Fruit fly (Drosophila melanogaster) whole organism, embryonic: ENCODE data around the gene Tbcd.
A peak's percentile ranks its signal among the peaks of the same experiment; 100 is the strongest.

Experiments
- Antp ChIP-seq: fragments of 200-800 bp; sonication (Bioruptor generic); optimal IDR thresholded peaks from 3 replicates; lab custom pipeline; 2016; ENCODE audit warnings: missing biosample characterization, missing genetic modification characterization
- Blimp-1 ChIP-seq: fragments of 200-800 bp; sonication (Bioruptor generic); optimal IDR thresholded peaks from 3 replicates; lab custom pipeline; 2018; ENCODE audit warnings: missing biosample characterization, missing genetic modification characterization, mild to moderate bottlenecking, moderate library complexity, missing genetic modification reagents
- Bteb2 ChIP-seq: fragments of 200-800 bp; sonication (Bioruptor generic); optimal IDR thresholded peaks from 2 replicates; lab custom pipeline; 2016; ENCODE audit warnings: missing biosample characterization, missing genetic modification characterization
- CG10267 ChIP-seq: fragments of 200-800 bp; sonication (Bioruptor generic); optimal IDR thresholded peaks from 2 replicates; lab custom pipeline; 2018; ENCODE audit warnings: missing biosample characterization, mild to moderate bottlenecking, missing genetic modification characterization, moderate library complexity
- CG10366 ChIP-seq: fragments of 200-800 bp; sonication (Bioruptor generic); IDR thresholded peaks from 2 replicates; pipeline ENCODE4 v1.3.6; 2022; ENCODE audit warnings: missing biosample characterization, missing genetic modification characterization
- CG11504 ChIP-seq: fragments of 200-800 bp; sonication (Bioruptor generic); optimal IDR thresholded peaks from 3 replicates; lab custom pipeline; 2019; ENCODE audit warnings: missing biosample characterization, mild to moderate bottlenecking, missing genetic modification characterization, moderate library complexity
- CG13287 ChIP-seq: fragments of 200-800 bp; sonication (Bioruptor generic); IDR thresholded peaks from 2 replicates; pipeline ENCODE4 v1.3.6; 2022; ENCODE audit warnings: missing biosample characterization, missing genetic modification characterization; ENCODE audit not compliant: partially characterized antibody
- CG14441 ChIP-seq: fragments of 200-800 bp; sonication (Bioruptor generic); IDR thresholded peaks from 2 replicates; pipeline ENCODE4 v1.3.6; 2022; ENCODE audit warnings: missing biosample characterization, missing genetic modification characterization
- CG14667 ChIP-seq: fragments of 200-800 bp; sonication (Bioruptor generic); IDR thresholded peaks from 2 replicates; pipeline ENCODE4 v1.3.6; 2022; ENCODE audit warnings: missing biosample characterization, missing genetic modification characterization
- CG1529 ChIP-seq: fragments of 200-800 bp; sonication (Bioruptor generic); optimal IDR thresholded peaks from 3 replicates; lab custom pipeline; 2018; ENCODE audit warnings: missing biosample characterization, missing genetic modification characterization
- CG17829 ChIP-seq: fragments of 200-800 bp; optimal IDR thresholded peaks from 2 replicates; lab custom pipeline; 2019; ENCODE audit warnings: missing biosample characterization, mild to moderate bottlenecking, missing genetic modification characterization, moderate library complexity
- CG18476 ChIP-seq: fragments of 200-800 bp; sonication (Bioruptor generic); optimal IDR thresholded peaks from 2 replicates; lab custom pipeline; 2016; ENCODE audit warnings: missing biosample characterization, mild to moderate bottlenecking, missing genetic modification characterization
- CG2678 ChIP-seq: fragments of 200-800 bp; sonication (Bioruptor generic); optimal IDR thresholded peaks from 3 replicates; lab custom pipeline; 2019; ENCODE audit warnings: missing biosample characterization, mild to moderate bottlenecking, missing genetic modification characterization, moderate library complexity
- CG31365 ChIP-seq: fragments of 200-800 bp; sonication (Bioruptor generic); optimal IDR thresholded peaks from 2 replicates; lab custom pipeline; 2018; ENCODE audit warnings: missing biosample characterization, mild to moderate bottlenecking, missing genetic modification characterization
- CG31441 ChIP-seq: fragments of 200-800 bp; sonication (Bioruptor generic); IDR thresholded peaks from 2 replicates; pipeline ENCODE4 v1.3.6; 2022; ENCODE audit warnings: missing biosample characterization, missing genetic modification characterization
- CG32532 ChIP-seq: fragments of 200-800 bp; sonication (Bioruptor generic); IDR thresholded peaks from 2 replicates; pipeline ENCODE4 v1.3.6; 2022; ENCODE audit warnings: missing biosample characterization, missing genetic modification characterization
- CG4360 ChIP-seq: fragments of 200-800 bp; sonication (Bioruptor generic); IDR thresholded peaks from 2 replicates; pipeline ENCODE4 v1.3.6; 2022; ENCODE audit warnings: missing biosample characterization, missing genetic modification characterization
- CG8944 ChIP-seq: fragments of 200-800 bp; sonication (Bioruptor generic); optimal IDR thresholded peaks from 3 replicates; lab custom pipeline; 2016; ENCODE audit warnings: missing biosample characterization, missing genetic modification characterization
- CG9876 ChIP-seq: fragments of 200-800 bp; sonication (Bioruptor generic); optimal IDR thresholded peaks from 2 replicates; lab custom pipeline; 2016; ENCODE audit warnings: missing biosample characterization, missing genetic modification characterization
- CoRest ChIP-seq: fragments of 200-800 bp; sonication (Bioruptor generic); optimal IDR thresholded peaks from 3 replicates; lab custom pipeline; 2018; ENCODE audit warnings: missing biosample characterization, mild to moderate bottlenecking, missing genetic modification characterization, moderate library complexity
- CrebB ChIP-seq: fragments of 200-800 bp; sonication (Bioruptor generic); optimal IDR thresholded peaks from 3 replicates; lab custom pipeline; 2018; ENCODE audit warnings: missing biosample characterization, mild to moderate bottlenecking, missing genetic modification characterization
- D19A ChIP-seq: fragments of 200-800 bp; optimal IDR thresholded peaks from 3 replicates; lab custom pipeline; 2019; ENCODE audit warnings: missing biosample characterization, mild to moderate bottlenecking, missing genetic modification characterization, moderate library complexity
- Deaf1 ChIP-seq: fragments of 200-800 bp; optimal IDR thresholded peaks from 3 replicates; lab custom pipeline; 2019; ENCODE audit warnings: missing biosample characterization, mild to moderate bottlenecking, missing genetic modification characterization, moderate library complexity
- Doc3 ChIP-seq: fragments of 200-800 bp; sonication (Bioruptor generic); IDR thresholded peaks from 3 replicates; pipeline ENCODE4 v1.3.6; 2022; ENCODE audit warnings: missing biosample characterization, missing genetic modification characterization; ENCODE audit not compliant: partially characterized antibody
- Gug ChIP-seq: fragments of 200-800 bp; sonication (Bioruptor generic); IDR thresholded peaks from 4 replicates; pipeline ENCODE4 v1.3.6; 2022; ENCODE audit warnings: missing biosample characterization, missing genetic modification characterization
- H2.0 ChIP-seq: fragments of 200-800 bp; sonication (Bioruptor generic); IDR thresholded peaks from 2 replicates; pipeline ENCODE4 v1.3.6; 2022; ENCODE audit warnings: missing biosample characterization, missing genetic modification characterization
- Hand ChIP-seq: fragments of 200-800 bp; sonication (Bioruptor generic); optimal IDR thresholded peaks from 2 replicates; lab custom pipeline; 2017; ENCODE audit warnings: mild to moderate bottlenecking, missing biosample characterization, missing genetic modification reagents, missing genetic modification characterization
- Jarid2 ChIP-seq: fragments of 200-800 bp; sonication (Bioruptor generic); optimal IDR thresholded peaks from 3 replicates; lab custom pipeline; 2017; ENCODE audit warnings: mild to moderate bottlenecking, missing biosample characterization, missing genetic modification reagents, missing genetic modification characterization
- NC2β ChIP-seq: fragments of 200-800 bp; sonication (Bioruptor generic); optimal IDR thresholded peaks from 2 replicates; lab custom pipeline; 2016; ENCODE audit warnings: missing biosample characterization, missing genetic modification characterization
- Sry-δ ChIP-seq: fragments of 200-800 bp; sonication (Bioruptor generic); optimal IDR thresholded peaks from 2 replicates; lab custom pipeline; 2016; ENCODE audit warnings: missing biosample characterization, missing genetic modification characterization
- aop ChIP-seq: fragments of 200-800 bp; sonication (Bioruptor generic); IDR thresholded peaks from 2 replicates; pipeline ENCODE4 v1.3.6; 2022; ENCODE audit warnings: missing biosample characterization, missing genetic modification characterization
- ap ChIP-seq: fragments of 200-800 bp; sonication (Bioruptor generic); IDR thresholded peaks from 2 replicates; pipeline ENCODE4 v1.3.6; 2022; ENCODE audit warnings: missing biosample characterization, missing genetic modification characterization
- ash1 ChIP-seq: fragments of 200-800 bp; sonication (Bioruptor generic); optimal IDR thresholded peaks from 2 replicates; lab custom pipeline; 2018; ENCODE audit warnings: missing biosample characterization, mild to moderate bottlenecking, missing genetic modification characterization
- chif ChIP-seq, 2 experiments: fragments of 200-800 bp; sonication (Bioruptor generic); optimal IDR thresholded peaks; 3 replicates each; lab custom pipeline; 2016; ENCODE audit warnings: missing biosample characterization in 2 of 2, missing genetic modification characterization in 2 of 2
- fd102C ChIP-seq: fragments of 200-800 bp; sonication (Bioruptor generic); optimal IDR thresholded peaks from 2 replicates; lab custom pipeline; 2018; ENCODE audit warnings: missing biosample characterization, mild to moderate bottlenecking, missing genetic modification characterization, moderate library complexity
- hbn ChIP-seq: fragments of 200-800 bp; sonication (Bioruptor generic); IDR thresholded peaks from 2 replicates; pipeline ENCODE4 v1.3.6; 2022; ENCODE audit warnings: missing biosample characterization, missing genetic modification characterization; ENCODE audit not compliant: partially characterized antibody
- lmd ChIP-seq: fragments of 200-800 bp; sonication (Bioruptor generic); IDR thresholded peaks from 2 replicates; pipeline ENCODE4 v1.3.6; 2022; ENCODE audit warnings: missing biosample characterization, missing genetic modification characterization
- mam ChIP-seq: fragments of 200-800 bp; sonication (Bioruptor generic); optimal IDR thresholded peaks from 3 replicates; lab custom pipeline; 2016; ENCODE audit warnings: missing biosample characterization, missing genetic modification characterization
- p53 ChIP-seq: fragments of 200-800 bp; sonication (Bioruptor generic); optimal IDR thresholded peaks from 2 replicates; lab custom pipeline; 2016; ENCODE audit warnings: missing biosample characterization, missing genetic modification characterization
- row ChIP-seq: fragments of 200-800 bp; sonication (Bioruptor generic); IDR thresholded peaks from 3 replicates; pipeline ENCODE4 v1.3.6; 2022; ENCODE audit warnings: missing biosample characterization, missing genetic modification characterization
- run ChIP-seq: fragments of 200-800 bp; sonication (Bioruptor generic); optimal IDR thresholded peaks from 3 replicates; lab custom pipeline; 2018; ENCODE audit warnings: missing biosample characterization, mild to moderate bottlenecking, missing genetic modification characterization
- schlank ChIP-seq: fragments of 200-800 bp; sonication (Bioruptor generic); optimal IDR thresholded peaks from 2 replicates; lab custom pipeline; 2018; ENCODE audit warnings: missing biosample characterization, mild to moderate bottlenecking, missing genetic modification characterization
- scrt ChIP-seq: fragments of 200-800 bp; sonication (Bioruptor generic); optimal IDR thresholded peaks from 2 replicates; lab custom pipeline; 2018; ENCODE audit warnings: missing biosample characterization, mild to moderate bottlenecking, missing genetic modification characterization, moderate library complexity
- toy ChIP-seq: fragments of 200-800 bp; sonication (Bioruptor generic); IDR thresholded peaks from 2 replicates; pipeline ENCODE4 v1.3.6; 2022; ENCODE audit warnings: missing biosample characterization, missing genetic modification characterization
- zen2 ChIP-seq: fragments of 200-800 bp; sonication (Bioruptor generic); IDR thresholded peaks from 3 replicates; pipeline ENCODE4 v1.3.6; 2022; ENCODE audit warnings: missing biosample characterization, missing genetic modification characterization; ENCODE audit not compliant: partially characterized antibody

Gene Tbcd

dm6 chr2L:2110350-2110888 is 36.9 kb upstream of the Tbcd start:
- TF ChIP-seq CG11504 (tag; lab: Kevin White, UChicago) = peak; percentile 87
- TF ChIP-seq aop (GFP tag; lab: Robert Waterston, UW) = no peak
- peak; percentile 87 for TF ChIP-seq CG31365 (tag; lab: Kevin White, UChicago)
- TF ChIP-seq scrt (GFP tag; lab: Kevin White, UChicago) = no peak

DNA sequence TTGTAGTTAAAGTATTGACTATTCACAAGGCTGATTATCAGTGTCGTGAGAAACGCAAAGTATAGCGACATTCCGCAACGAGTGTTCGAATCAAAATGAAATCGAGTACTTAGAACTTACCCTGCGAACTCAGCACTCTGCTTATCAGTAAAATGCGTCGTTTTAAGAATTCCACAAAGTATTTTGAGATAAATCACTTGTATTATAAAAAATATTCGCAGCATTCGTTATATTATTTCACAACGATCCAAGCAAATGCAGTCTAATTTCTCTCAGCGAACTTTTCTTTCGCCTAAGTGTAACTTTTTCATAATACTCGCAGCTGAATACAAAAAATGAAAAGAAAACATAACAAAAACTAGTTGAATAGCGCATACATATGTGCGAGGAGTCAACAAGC is 18.2 kb upstream of the Tbcd start, which contains the start of gene CG4259:
Gene CG4259 (minus strand): TSS at position 101 of the 400 bp plus-strand sequence.
- no peak for TF ChIP-seq hbn (GFP tag; lab: Robert Waterston, UW)
- no peak for TF ChIP-seq H2.0 (GFP tag; lab: Robert Waterston, UW)
- TF ChIP-seq CG10267 (tag; lab: Kevin White, UChicago) = no peak
- no peak for TF ChIP-seq CoRest (tag; lab: Kevin White, UChicago)
- TF ChIP-seq row (GFP tag; lab: Robert Waterston, UW) = no peak
- TF ChIP-seq CG13287 = no peak
- no peak for TF ChIP-seq Doc3 (GFP tag; lab: Robert Waterston, UW)
- TF ChIP-seq chif (GFP tag; optimal IDR thresholded peaks at IDR 0.05; lab: Kevin White, UChicago) = no peak
- TF ChIP-seq CG18476 (GFP tag; lab: Kevin White, UChicago) = no peak
- TF ChIP-seq CG8944 (GFP tag; lab: Kevin White, UChicago) = no peak
- TF ChIP-seq Antp = no peak
- TF ChIP-seq NC2β (GFP tag; lab: Kevin White, UChicago) = no peak
- no peak for TF ChIP-seq CG4360
- TF ChIP-seq mam (GFP tag; lab: Kevin White, UChicago) = no peak
- no peak for TF ChIP-seq Deaf1 (tag; lab: Kevin White, UChicago)
- TF ChIP-seq D19A (tag; lab: Kevin White, UChicago) = no peak
- TF ChIP-seq CG1529 (GFP tag; lab: Kevin White, UChicago) = no peak

- TF ChIP-seq CrebB (tag; lab: Kevin White, UChicago) = peak; percentile 93
- peak; percentile 97 for TF ChIP-seq CG32532 (GFP tag; lab: Robert Waterston, UW)
- TF ChIP-seq Jarid2 (GFP tag; lab: Kevin White, UChicago) = peak; percentile 88
- 0 out of 3 replicates have a peak, but pooled peaks have one; percentile 33 for TF ChIP-seq zen2 (GFP tag; lab: Robert Waterston, UW)
- TF ChIP-seq Hand = peak; percentile 98
- TF ChIP-seq CG14667 (GFP tag; lab: Robert Waterston, UW) = peak; percentile 89
- TF ChIP-seq lmd = peak; percentile 96
- peak; percentile 25 for TF ChIP-seq Sry-δ
- TF ChIP-seq p53 = peak; percentile 46
- peak; percentile 83 for TF ChIP-seq ash1 (GFP tag; lab: Kevin White, UChicago)
- TF ChIP-seq Gug (GFP tag; lab: Robert Waterston, UW) = peak; percentile 89
- peak; percentile 94 for TF ChIP-seq CG10366 (GFP tag; lab: Robert Waterston, UW)
- TF ChIP-seq CG9876 = no peak
- TF ChIP-seq CoRest (tag; lab: Kevin White, UChicago) = peak; percentile 98
- TF ChIP-seq Bteb2 (GFP tag; lab: Kevin White, UChicago) = peak; percentile 81
- TF ChIP-seq CG2678 = peak; percentile 99
- peak; percentile 95 for TF ChIP-seq Blimp-1
- TF ChIP-seq schlank (tag; lab: Kevin White, UChicago) = peak; percentile 89
- peak; percentile 92 for TF ChIP-seq CG10267 (tag; lab: Kevin White, UChicago)
- peak; percentile 92 for TF ChIP-seq CG14441 (GFP tag; lab: Robert Waterston, UW)
- TF ChIP-seq toy = peak; percentile 83
- TF ChIP-seq CG31441 (GFP tag; lab: Robert Waterston, UW) = peak; percentile 99
- TF ChIP-seq run = peak; percentile 94
- peak; percentile 93 for TF ChIP-seq ap (GFP tag; lab: Robert Waterston, UW)
- peak; percentile 98 for TF ChIP-seq CG17829 (tag; lab: Kevin White, UChicago)
- peak; percentile 26 for TF ChIP-seq fd102C
Observed at dm6 chr2L:2130157-2130987, 16.9 kb upstream of the Tbcd start, which contains the start of gene Glyp. Gene Glyp, plus strand, starts transcription at chr2L:2130813.
